Worm (Caenorhabditis elegans) whole organism, midembryonic: ENCODE measurements around the gene srx-92.

Source experiments
- T22C8.4 ChIP-seq: fragments of 200-800 bp; sonication (Bioruptor generic); IDR thresholded peaks from 2 replicates; pipeline ENCODE4 v1.3.6; 2022; ENCODE audit warnings: missing genetic modification characterization, missing compliant biosample characterization
- cog-1 ChIP-seq: sonication (generic microtip); optimal IDR thresholded peaks from 2 replicates; lab custom pipeline; 2016; ENCODE audit warnings: missing genetic modification characterization, missing compliant biosample characterization
- flt-1 ChIP-seq: fragments of 200-800 bp; sonication (Bioruptor generic); IDR thresholded peaks from 2 replicates; pipeline ENCODE4 v1.3.6; 2022; ENCODE audit warnings: missing genetic modification characterization, missing compliant biosample characterization
- klf-2 ChIP-seq: fragments of 200-800 bp; sonication (Bioruptor generic); conservative IDR thresholded peaks from 2 replicates; pipeline ENCODE4 v1.3.6; 2022; ENCODE audit warnings: missing genetic modification reagents, missing genetic modification characterization, missing compliant biosample characterization
- med-1 ChIP-seq: sonication (generic microtip); optimal IDR thresholded peaks from 2 replicates; lab custom pipeline; 2017; ENCODE audit warnings: missing genetic modification characterization, mild to moderate bottlenecking, missing compliant biosample characterization, antibody characterized with exemption, missing genetic modification reagents; ENCODE audit not compliant: insufficient read depth
- ref-1 ChIP-seq: fragments of 200-800 bp; sonication (Bioruptor generic); conservative IDR thresholded peaks from 2 replicates; pipeline ENCODE4 v1.3.6; 2022; ENCODE audit warnings: missing genetic modification reagents, missing genetic modification characterization, missing compliant biosample characterization
- tab-1 ChIP-seq: fragments of 200-800 bp; sonication (Bioruptor generic); IDR thresholded peaks from 2 replicates; pipeline ENCODE4 v1.3.6; 2022; ENCODE audit warnings: missing genetic modification characterization, missing compliant biosample characterization
- ztf-23 ChIP-seq: fragments of 200-800 bp; sonication (Bioruptor generic); IDR thresholded peaks from 2 replicates; pipeline ENCODE4 v1.3.6; 2022; ENCODE audit warnings: missing genetic modification reagents, missing genetic modification characterization, missing compliant biosample characterization
- ztf-29 ChIP-seq: fragments of 200-800 bp; sonication (Bioruptor generic); IDR thresholded peaks from 2 replicates; pipeline ENCODE4 v1.3.6; 2022; ENCODE audit warnings: missing genetic modification reagents, missing genetic modification characterization, missing compliant biosample characterization

srx-92 gene

ce11 chrV:7288699-7289098 lies 36.5 kb downstream of the srx-92 start, which contains the start of gene C13A2.1:
C13A2.1 (plus strand) TSS chrV:7288999.
- no peak for TF ChIP-seq klf-2
- TF ChIP-seq ztf-29 (GFP tag; lab: Robert Waterston, UW): no peak
- TF ChIP-seq flt-1 (GFP tag; lab: Robert Waterston, UW): no peak
- TF ChIP-seq cog-1 (tag; lab: Kevin White, UChicago): no peak
- no peak for TF ChIP-seq ztf-23 (GFP tag; lab: Robert Waterston, UW)
- no peak for TF ChIP-seq T22C8.4 (GFP tag; lab: Robert Waterston, UW)
- TF ChIP-seq ref-1: no peak
- TF ChIP-seq med-1 (GFP tag; lab: Kevin White, UChicago): no peak
- no peak for TF ChIP-seq tab-1

- TF ChIP-seq klf-2: no peak
- TF ChIP-seq cog-1 (tag; lab: Kevin White, UChicago): no peak
- no peak for TF ChIP-seq med-1 (GFP tag; lab: Kevin White, UChicago)
- no peak for TF ChIP-seq ztf-29 (GFP tag; lab: Robert Waterston, UW)
- TF ChIP-seq tab-1: no peak
- no peak for TF ChIP-seq ztf-23 (GFP tag; lab: Robert Waterston, UW)
- no peak for TF ChIP-seq T22C8.4 (GFP tag; lab: Robert Waterston, UW)
- no peak for TF ChIP-seq flt-1 (GFP tag; lab: Robert Waterston, UW)
- no peak for TF ChIP-seq ref-1
These were observed 43.1 kb downstream of the srx-92 start, which contains the start of gene C13A2.3 for ce11 chrV:7282037-7282436. C13A2.3 (plus strand) TSS chrV:7282337.

- TF ChIP-seq ztf-29 (GFP tag; lab: Robert Waterston, UW): no peak
- no peak for TF ChIP-seq ztf-23 (GFP tag; lab: Robert Waterston, UW)
- TF ChIP-seq med-1 (GFP tag; lab: Kevin White, UChicago): no peak
- no peak for TF ChIP-seq ref-1
- no peak for TF ChIP-seq klf-2
- no peak for TF ChIP-seq tab-1
- no peak for TF ChIP-seq cog-1 (tag; lab: Kevin White, UChicago)
- TF ChIP-seq T22C8.4 (GFP tag; lab: Robert Waterston, UW): no peak
- no peak for TF ChIP-seq flt-1 (GFP tag; lab: Robert Waterston, UW)
These were observed 46.1 kb downstream of the srx-92 start, which contains the start of gene C13A2.4 for ce11 chrV:7279090-7279489. C13A2.4 (plus strand) TSS chrV:7279390.

- TF ChIP-seq klf-2: no peak
- no peak for TF ChIP-seq tab-1
- TF ChIP-seq med-1 (GFP tag; lab: Kevin White, UChicago): no peak
- no peak for TF ChIP-seq flt-1 (GFP tag; lab: Robert Waterston, UW)
- no peak for TF ChIP-seq ztf-29 (GFP tag; lab: Robert Waterston, UW)
- TF ChIP-seq ref-1: no peak
- TF ChIP-seq ztf-23 (GFP tag; lab: Robert Waterston, UW): no peak
- TF ChIP-seq cog-1 (tag; lab: Kevin White, UChicago): no peak
- no peak for TF ChIP-seq T22C8.4 (GFP tag; lab: Robert Waterston, UW)
These were observed 49.7 kb downstream of the srx-92 start, which contains the start of gene C13A2.5 for ce11 chrV:7275491-7275890. C13A2.5 (plus strand) TSS chrV:7275791.

ce11 chrV:7274992-7275391 lies 50.2 kb downstream of the srx-92 start, which contains the start of gene C13A2.10:
C13A2.10 (minus strand) TSS chrV:7275092.
- no peak for TF ChIP-seq flt-1 (GFP tag; lab: Robert Waterston, UW)
